Worm (Caenorhabditis elegans) whole organism, mixed stage, embryonic: ENCODE data around the gene F59A6.11.

ENCODE experiments used
- M03D4.4 ChIP-seq: sonication (generic microtip); optimal IDR thresholded peaks from 2 replicates; lab custom pipeline; 2017; ENCODE audit warnings: mild to moderate bottlenecking, missing genetic modification characterization, missing compliant biosample characterization
- blmp-1 ChIP-seq: fragments of 150-350 bp; optimal IDR thresholded peaks from 2 replicates; lab custom pipeline; 2014; ENCODE audit warnings: missing biosample characterization, missing genetic modification characterization
- ceh-39 ChIP-seq: fragments of 150-350 bp; optimal IDR thresholded peaks from 2 replicates; lab custom pipeline; 2014; ENCODE audit warnings: missing biosample characterization, missing genetic modification characterization
- ceh-43 ChIP-seq: fragments of 200-800 bp; sonication (Bioruptor generic); optimal IDR thresholded peaks from 2 replicates; lab custom pipeline; 2018; ENCODE audit warnings: mild to moderate bottlenecking, missing genetic modification characterization, moderate library complexity, missing compliant biosample characterization
- ceh-83 ChIP-seq: fragments of 200-800 bp; sonication (Bioruptor generic); optimal IDR thresholded peaks from 2 replicates; lab custom pipeline; 2018; ENCODE audit warnings: mild to moderate bottlenecking, missing genetic modification characterization, missing compliant biosample characterization
- ces-1 ChIP-seq: fragments of 150-350 bp; optimal IDR thresholded peaks from 2 replicates; lab custom pipeline; 2014; ENCODE audit warnings: missing biosample characterization, missing genetic modification reagents, missing genetic modification characterization
- cnd-1 ChIP-seq: fragments of 200-800 bp; sonication (Bioruptor generic); optimal IDR thresholded peaks from 2 replicates; lab custom pipeline; 2018; ENCODE audit warnings: mild to moderate bottlenecking, missing genetic modification characterization, missing compliant biosample characterization
- drap-1 ChIP-seq: fragments of 200-800 bp; sonication (Bioruptor generic); optimal IDR thresholded peaks from 3 replicates; lab custom pipeline; 2018; ENCODE audit warnings: mild to moderate bottlenecking, missing genetic modification characterization, missing compliant biosample characterization
- elt-1 ChIP-seq: sonication (generic microtip); optimal IDR thresholded peaks from 2 replicates; lab custom pipeline; 2017; ENCODE audit warnings: missing genetic modification characterization, mild to moderate bottlenecking, missing compliant biosample characterization, antibody characterized with exemption, moderate library complexity, borderline replicate concordance; ENCODE audit not compliant: insufficient read depth
- elt-3 ChIP-seq: fragments of 150-350 bp; optimal IDR thresholded peaks from 2 replicates; lab custom pipeline; 2014; ENCODE audit warnings: missing biosample characterization, missing genetic modification characterization
- flh-1 ChIP-seq: fragments of 200-800 bp; sonication (Bioruptor generic); optimal IDR thresholded peaks from 2 replicates; lab custom pipeline; 2018; ENCODE audit warnings: mild to moderate bottlenecking, missing genetic modification characterization, moderate library complexity, missing compliant biosample characterization
- ham-2 ChIP-seq: fragments of 200-800 bp; sonication (Bioruptor generic); optimal IDR thresholded peaks from 2 replicates; lab custom pipeline; 2018; ENCODE audit warnings: mild to moderate bottlenecking, missing genetic modification characterization, missing compliant biosample characterization
- hlh-1 ChIP-seq: fragments of 150-350 bp; optimal IDR thresholded peaks from 2 replicates; lab custom pipeline; 2014; ENCODE audit warnings: missing biosample characterization, missing genetic modification reagents, missing genetic modification characterization
- lin-13 ChIP-seq: fragments of 150-350 bp; optimal IDR thresholded peaks from 2 replicates; lab custom pipeline; 2014; ENCODE audit warnings: missing biosample characterization, missing genetic modification characterization
- lin-32 ChIP-seq: fragments of 200-800 bp; sonication (Bioruptor generic); optimal IDR thresholded peaks from 2 replicates; lab custom pipeline; 2018; ENCODE audit warnings: mild to moderate bottlenecking, missing genetic modification characterization, missing compliant biosample characterization
- lsy-2 ChIP-seq: fragments of 150-350 bp; optimal IDR thresholded peaks from 2 replicates; lab custom pipeline; 2014; ENCODE audit warnings: missing biosample characterization, missing genetic modification characterization
- mab-5 ChIP-seq: fragments of 150-350 bp; optimal IDR thresholded peaks from 2 replicates; lab custom pipeline; 2014; ENCODE audit warnings: missing biosample characterization, missing genetic modification characterization
- mep-1 ChIP-seq: fragments of 150-350 bp; optimal IDR thresholded peaks from 2 replicates; lab custom pipeline; 2017; ENCODE audit warnings: missing biosample characterization, missing genetic modification reagents, missing genetic modification characterization, inconsistent platforms
- mls-2 ChIP-seq: sonication (generic microtip); optimal IDR thresholded peaks from 2 replicates; lab custom pipeline; 2016; ENCODE audit warnings: mild to moderate bottlenecking, missing genetic modification characterization, moderate library complexity, missing compliant biosample characterization
- nhr-12 ChIP-seq: fragments of 150-350 bp; optimal IDR thresholded peaks from 2 replicates; lab custom pipeline; 2014; ENCODE audit warnings: missing biosample characterization, missing genetic modification characterization
- nhr-2 ChIP-seq: fragments of 150-350 bp; optimal IDR thresholded peaks from 2 replicates; lab custom pipeline; 2014; ENCODE audit warnings: missing biosample characterization, missing genetic modification characterization
- nhr-237 ChIP-seq: fragments of 150-350 bp; optimal IDR thresholded peaks from 2 replicates; lab custom pipeline; 2014; ENCODE audit warnings: missing biosample characterization, missing genetic modification characterization
- nhr-28 ChIP-seq: fragments of 150-350 bp; optimal IDR thresholded peaks from 2 replicates; lab custom pipeline; 2014; ENCODE audit warnings: missing biosample characterization, missing genetic modification characterization
- nhr-76 ChIP-seq: sonication (generic microtip); optimal IDR thresholded peaks from 2 replicates; lab custom pipeline; 2017; ENCODE audit warnings: missing biosample characterization, missing genetic modification characterization
- pha-4 ChIP-seq: fragments of 150-350 bp; optimal IDR thresholded peaks from 2 replicates; lab custom pipeline; 2018; ENCODE audit warnings: missing biosample characterization, missing genetic modification reagents, missing genetic modification characterization
- sem-2 ChIP-seq: fragments of 200-800 bp; sonication (Bioruptor generic); optimal IDR thresholded peaks from 2 replicates; lab custom pipeline; 2018; ENCODE audit warnings: mild to moderate bottlenecking, missing genetic modification characterization, missing compliant biosample characterization
- snpc-4 ChIP-seq: fragments of 150-350 bp; optimal IDR thresholded peaks from 2 replicates; lab custom pipeline; 2014; ENCODE audit warnings: missing biosample characterization, missing genetic modification characterization
- sptf-1 ChIP-seq: sonication (generic microtip); optimal IDR thresholded peaks from 2 replicates; lab custom pipeline; 2017; ENCODE audit warnings: mild to moderate bottlenecking, missing genetic modification characterization, moderate library complexity, missing compliant biosample characterization
- tbx-8 ChIP-seq: fragments of 200-800 bp; sonication (Bioruptor generic); optimal IDR thresholded peaks from 2 replicates; lab custom pipeline; 2018; ENCODE audit warnings: mild to moderate bottlenecking, missing genetic modification characterization, moderate library complexity, missing compliant biosample characterization
- unc-120 ChIP-seq: sonication (generic microtip); optimal IDR thresholded peaks from 2 replicates; lab custom pipeline; 2017; ENCODE audit warnings: missing genetic modification characterization, missing compliant biosample characterization; ENCODE audit not compliant: poor library complexity, severe bottlenecking
- unc-39 ChIP-seq: fragments of 150-350 bp; optimal IDR thresholded peaks from 2 replicates; lab custom pipeline; 2014; ENCODE audit warnings: missing biosample characterization, missing genetic modification characterization
- unc-62 ChIP-seq: fragments of 150-350 bp; optimal IDR thresholded peaks from 2 replicates; lab custom pipeline; 2014; ENCODE audit warnings: missing biosample characterization, missing genetic modification reagents, missing genetic modification characterization
- zip-8 ChIP-seq: fragments of 150-350 bp; optimal IDR thresholded peaks from 2 replicates; lab custom pipeline; 2014; ENCODE audit warnings: missing biosample characterization, missing genetic modification characterization
- ztf-11 ChIP-seq: fragments of 150-350 bp; optimal IDR thresholded peaks from 2 replicates; lab custom pipeline; 2014; ENCODE audit warnings: missing biosample characterization, missing genetic modification characterization

Gene F59A6.11

ce11 chrII:4959719-4960118 lies 38.8 kb downstream of the F59A6.11 start, which contains the start of gene ulp-2:
Gene ulp-2, minus strand, starts transcription at chrII:4959876.
- TF ChIP-seq hlh-1 (tag; lab: Kevin White, UChicago) (peak; percentile 6), lsy-2 (tag; lab: Kevin White, UChicago) (no peak), sem-2 (no peak), ces-1 (GFP tag; lab: Kevin White, UChicago) (no peak), ceh-83 (GFP tag; lab: Kevin White, UChicago) (no peak)

- TF ChIP-seq ceh-39 (tag; lab: Kevin White, UChicago) (no peak), unc-39 (tag; lab: Kevin White, UChicago) (no peak), lin-13 (tag; lab: Kevin White, UChicago) (peak; percentile 24), ceh-83 (GFP tag; lab: Kevin White, UChicago) (no peak), sptf-1 (tag; lab: Kevin White, UChicago) (peak; percentile 27), drap-1 (no peak), lsy-2 (tag; lab: Kevin White, UChicago) (peak; percentile 62), mab-5 (no peak), nhr-237 (tag; lab: Kevin White, UChicago) (peak; percentile 72), elt-1 (no peak), zip-8 (tag; lab: Kevin White, UChicago) (no peak), nhr-2 (tag; lab: Kevin White, UChicago) (no peak), unc-62 (GFP tag; lab: Kevin White, UChicago) (no peak), snpc-4 (tag; lab: Kevin White, UChicago) (no peak), nhr-12 (tag; lab: Kevin White, UChicago) (no peak), tbx-8 (GFP tag; lab: Kevin White, UChicago) (no peak), blmp-1 (no peak), elt-3 (tag; lab: Kevin White, UChicago) (no peak), cnd-1 (tag; lab: Kevin White, UChicago) (no peak), sem-2 (no peak), nhr-76 (no peak), ces-1 (GFP tag; lab: Kevin White, UChicago) (no peak), lin-32 (GFP tag; lab: Kevin White, UChicago) (no peak), unc-120 (tag; lab: Kevin White, UChicago) (no peak), ztf-11 (tag; lab: Kevin White, UChicago) (no peak), pha-4 (peak; percentile 19), ham-2 (no peak), mep-1 (peak; percentile 82), hlh-1 (tag; lab: Kevin White, UChicago) (peak; percentile 26), ceh-43 (no peak)
Observed at ce11 chrII:4955353-4955752, 43.2 kb downstream of the F59A6.11 start, which contains the start of gene pbs-3. Gene pbs-3, minus strand, starts transcription at chrII:4955427.

- no peak for TF ChIP-seq mab-5
- TF ChIP-seq ces-1 (GFP tag; lab: Kevin White, UChicago): no peak
- TF ChIP-seq tbx-8 (GFP tag; lab: Kevin White, UChicago): no peak
- no peak for TF ChIP-seq elt-1
- no peak for TF ChIP-seq drap-1
- TF ChIP-seq elt-3 (tag; lab: Kevin White, UChicago): no peak
- no peak for TF ChIP-seq nhr-28 (tag; lab: Kevin White, UChicago)
- TF ChIP-seq ceh-39 (tag; lab: Kevin White, UChicago): no peak
Observed at ce11 chrII:4954099-4954959, 44.2 kb downstream of the F59A6.11 start.

- no peak for TF ChIP-seq unc-120 (tag; lab: Kevin White, UChicago)
- TF ChIP-seq flh-1 (GFP tag; lab: Kevin White, UChicago): no peak
- no peak for TF ChIP-seq lsy-2 (tag; lab: Kevin White, UChicago)
- no peak for TF ChIP-seq nhr-28 (tag; lab: Kevin White, UChicago)
- TF ChIP-seq cnd-1 (tag; lab: Kevin White, UChicago): no peak
- TF ChIP-seq pha-4: no peak
- TF ChIP-seq mls-2 (tag; lab: Kevin White, UChicago): no peak
- no peak for TF ChIP-seq sem-2
- TF ChIP-seq ztf-11 (tag; lab: Kevin White, UChicago): no peak
- no peak for TF ChIP-seq nhr-76
- no peak for TF ChIP-seq unc-39 (tag; lab: Kevin White, UChicago)
- no peak for TF ChIP-seq tbx-8 (GFP tag; lab: Kevin White, UChicago)
- TF ChIP-seq ceh-43: no peak
- no peak for TF ChIP-seq ces-1 (GFP tag; lab: Kevin White, UChicago)
- no peak for TF ChIP-seq M03D4.4
- TF ChIP-seq lin-32 (GFP tag; lab: Kevin White, UChicago): no peak
- no peak for TF ChIP-seq nhr-2 (tag; lab: Kevin White, UChicago)
- no peak for TF ChIP-seq mab-5
- TF ChIP-seq nhr-12 (tag; lab: Kevin White, UChicago): no peak
- no peak for TF ChIP-seq sptf-1 (tag; lab: Kevin White, UChicago)
Observed at ce11 chrII:4953289-4953688, 45.3 kb downstream of the F59A6.11 start, which contains the start of gene ndx-3. Gene ndx-3, plus strand, starts transcription at chrII:4953589.
